Fruit fly (Drosophila melanogaster): ENCODE measurements around the gene gskt.
A peak's percentile ranks its signal among the peaks of the same experiment; 100 is the strongest.

gskt gene

DNA sequence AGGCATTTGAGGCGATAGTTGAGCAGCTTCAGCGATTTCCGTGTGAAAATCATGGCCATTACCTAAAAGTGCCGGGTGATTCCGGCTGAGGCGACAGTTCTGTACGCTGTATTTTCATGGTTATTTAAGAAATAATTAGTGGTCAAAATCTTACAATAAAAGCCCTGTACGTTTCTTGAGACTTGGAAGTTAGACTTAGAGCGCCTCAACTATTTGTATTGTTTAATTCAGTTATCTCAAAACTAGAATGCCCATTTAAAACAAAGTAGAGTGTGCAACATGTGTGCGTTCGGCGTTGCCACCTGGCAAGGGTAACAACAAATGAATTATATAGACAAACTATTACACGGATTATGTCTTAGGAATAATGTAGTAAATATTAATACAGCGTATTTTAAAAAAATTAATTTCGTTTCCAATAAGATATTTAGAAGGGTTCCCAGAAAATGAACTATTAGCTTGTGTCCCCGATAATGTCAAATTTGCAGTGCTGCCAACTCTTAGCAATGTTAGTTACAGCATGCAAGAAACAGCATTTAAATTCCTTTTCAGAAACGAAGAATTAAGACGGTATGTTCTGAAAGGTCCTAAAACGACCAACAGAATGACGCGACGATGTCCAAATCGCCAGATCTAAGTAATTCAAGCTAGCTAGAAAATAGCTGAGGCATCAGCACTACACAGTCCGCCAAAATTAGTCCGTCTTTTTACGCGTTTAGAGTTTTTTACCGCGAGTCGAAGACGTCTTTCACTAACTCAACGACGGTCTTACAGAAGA is 32.5 kb downstream of the gskt start, which contains the start of gene Gprk2 (continued):
- TF ChIP-seq Nf-YB (GFP tag; optimal IDR thresholded peaks at IDR 0.05), result peak; percentile 93
- peak; percentile 100 for TF ChIP-seq CG2120 (GFP tag; optimal IDR thresholded peaks at IDR 0.05)
- peak; percentile 100 for TF ChIP-seq cato (GFP tag; optimal IDR thresholded peaks at IDR 0.05; ENCODE audit: borderline replicate concordance)
- TF ChIP-seq Side (GFP tag; optimal IDR thresholded peaks at IDR 0.05), result peak; percentile 100
- TF ChIP-seq CG7928 (GFP tag; optimal IDR thresholded peaks at IDR 0.05), result peak; percentile 89
- TF ChIP-seq ato (GFP tag; IDR thresholded peaks at IDR 0.05; ENCODE audit: partially characterized antibody), result no peak
- peak; percentile 100 for TF ChIP-seq wdn (GFP tag; IDR thresholded peaks at IDR 0.05)
- TF ChIP-seq jigr1 (GFP tag; IDR thresholded peaks at IDR 0.05), result peak; percentile 99
- TF ChIP-seq CG32767 (GFP tag; IDR thresholded peaks at IDR 0.05), result peak; percentile 100
- peak; percentile 99 for TF ChIP-seq CG2202 (tag; optimal IDR thresholded peaks at IDR 0.05)
- peak; percentile 100 for TF ChIP-seq MBD-R2 (GFP tag; IDR thresholded peaks at IDR 0.05)
- peak; percentile 99 for TF ChIP-seq schlank (tag; optimal IDR thresholded peaks at IDR 0.05)
- TF ChIP-seq gcm (GFP tag; optimal IDR thresholded peaks at IDR 0.05), result peak; percentile 100
- TF ChIP-seq CG3838 (GFP tag; optimal IDR thresholded peaks at IDR 0.05), result peak; percentile 99
- TF ChIP-seq Lpt (GFP tag; optimal IDR thresholded peaks at IDR 0.05), result no peak
- TF ChIP-seq CG11085 (GFP tag; IDR thresholded peaks at IDR 0.05), result peak; percentile 100
- peak; percentile 91 for TF ChIP-seq CG17912 (GFP tag; optimal IDR thresholded peaks at IDR 0.05)
- peak; percentile 100 for TF ChIP-seq C15 (GFP tag; IDR thresholded peaks at IDR 0.05)
- TF ChIP-seq Bdp1 (GFP tag; optimal IDR thresholded peaks at IDR 0.05), result peak; percentile 97
- no peak for TF ChIP-seq tna (GFP tag; IDR thresholded peaks at IDR 0.05; ENCODE audit: partially characterized antibody)
- TF ChIP-seq CG6683 (GFP tag; optimal IDR thresholded peaks at IDR 0.05), result peak; percentile 99
- peak; percentile 97 for TF ChIP-seq CG3163 (GFP tag; optimal IDR thresholded peaks at IDR 0.05)
- peak; percentile 100 for TF ChIP-seq fd64A (GFP tag; optimal IDR thresholded peaks at IDR 0.05)
- TF ChIP-seq yki (optimal IDR thresholded peaks at IDR 0.05), result no peak
- no peak for TF ChIP-seq lov (optimal IDR thresholded peaks at IDR 0.05)
- TF ChIP-seq lov (GFP tag; IDR thresholded peaks at IDR 0.05), result peak; percentile 100
- peak; percentile 99 for TF ChIP-seq Lim3 (GFP tag; IDR thresholded peaks at IDR 0.05)
- TF ChIP-seq ranshi (GFP tag; IDR thresholded peaks at IDR 0.05), result peak; percentile 100
- TF ChIP-seq CG3407 (GFP tag; optimal IDR thresholded peaks at IDR 0.05), result peak; percentile 99
- peak; percentile 100 for TF ChIP-seq otp (GFP tag; IDR thresholded peaks at IDR 0.05)
- peak; percentile 96 for TF ChIP-seq CG8281 (tag; optimal IDR thresholded peaks at IDR 0.05)
- peak; percentile 99 for TF ChIP-seq CG7357 (GFP tag; IDR thresholded peaks at IDR 0.05)
- peak; percentile 100 for TF ChIP-seq CG12942 (GFP tag; optimal IDR thresholded peaks at IDR 0.05)
- peak; percentile 88 for TF ChIP-seq Nf-YC (tag; optimal IDR thresholded peaks at IDR 0.05)
- TF ChIP-seq CG11504 (tag; optimal IDR thresholded peaks at IDR 0.05), result peak; percentile 99
- peak; percentile 97 for TF ChIP-seq TFAM (GFP tag; optimal IDR thresholded peaks at IDR 0.05)
- TF ChIP-seq CG5245 (GFP tag; optimal IDR thresholded peaks at IDR 0.05), result peak; percentile 100
- TF ChIP-seq ci (GFP tag; IDR thresholded peaks at IDR 0.05), result peak; percentile 100
- peak; percentile 99 for TF ChIP-seq Taf1 (GFP tag; IDR thresholded peaks at IDR 0.05)
- peak; percentile 99 for TF ChIP-seq toy (GFP tag; IDR thresholded peaks at IDR 0.05)
- peak; percentile 100 for TF ChIP-seq slp2 (GFP tag; optimal IDR thresholded peaks at IDR 0.05)
- TF ChIP-seq CG10366 (GFP tag; IDR thresholded peaks at IDR 0.05), result peak; percentile 100
- peak; percentile 100 for TF ChIP-seq gsb (GFP tag; IDR thresholded peaks at IDR 0.05)
- TF ChIP-seq bcd (GFP tag; optimal IDR thresholded peaks at IDR 0.05), result peak; percentile 100
- TF ChIP-seq CG16815 (GFP tag; optimal IDR thresholded peaks at IDR 0.05), result peak; percentile 99
- peak; percentile 100 for TF ChIP-seq Dbx (GFP tag; IDR thresholded peaks at IDR 0.05)
- TF ChIP-seq sc (optimal IDR thresholded peaks at IDR 0.05), result no peak
- peak; percentile 100 for TF ChIP-seq sc (GFP tag; optimal IDR thresholded peaks at IDR 0.05)
- peak; percentile 52 to 84 for TF ChIP-seq crp (GFP tag; optimal IDR thresholded peaks at IDR 0.05)
- no peak for TF ChIP-seq CG8478 (optimal IDR thresholded peaks at IDR 0.05)
- peak; percentile 100 for TF ChIP-seq CG8944 (GFP tag; optimal IDR thresholded peaks at IDR 0.05)
